Worm (Caenorhabditis elegans): ENCODE results near the gene F59B1.6.

DNA sequence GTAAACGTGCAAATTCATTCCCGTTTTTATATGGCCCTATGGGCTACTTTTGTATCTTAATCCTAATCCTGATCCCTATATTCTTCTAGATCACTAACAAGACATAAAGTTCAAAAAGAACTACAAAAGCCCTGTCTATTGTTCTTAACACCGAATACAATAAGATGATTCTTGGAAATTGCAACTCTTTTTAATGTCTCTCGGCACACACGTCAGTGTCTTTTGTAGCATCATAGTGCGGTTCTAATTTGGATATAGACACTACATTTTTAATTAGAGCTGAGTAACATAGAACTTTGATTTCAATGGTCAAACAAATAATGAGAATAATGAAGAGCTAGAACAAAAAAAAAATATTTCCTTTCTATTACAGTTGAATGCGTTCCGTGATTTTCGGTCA lies 8.4 kb upstream of the F59B1.6 start:
- TF ChIP-seq ceh-36 (tag; optimal IDR thresholded peaks at IDR 0.05) (no peak), F13C5.2 (tag; optimal IDR thresholded peaks at IDR 0.05) (no peak)

All from whole organism, early embryonic.